Worm (Caenorhabditis elegans) whole organism, young adult: ENCODE results near the gene sod-3.
A peak's percentile ranks its signal among the peaks of the same experiment; 100 is the strongest.

Source experiments
- B0019.2 ChIP-seq: fragments of 200-800 bp; sonication (Bioruptor generic); conservative IDR thresholded peaks from 2 replicates; pipeline ENCODE4 v1.3.6; 2022; ENCODE audit warnings: missing genetic modification reagents, missing genetic modification characterization, missing compliant biosample characterization
- B0035.1 ChIP-seq: sonication (generic microtip); optimal IDR thresholded peaks from 2 replicates; lab custom pipeline; 2016; ENCODE audit warnings: missing genetic modification characterization, mild to moderate bottlenecking, missing compliant biosample characterization, missing genotype, missing genetic modification reagents
- F10E7.11 ChIP-seq: sonication (generic microtip); optimal IDR thresholded peaks from 2 replicates; lab custom pipeline; 2017; ENCODE audit warnings: mild to moderate bottlenecking, missing genetic modification characterization, moderate library complexity, missing compliant biosample characterization
- F22D6.2 ChIP-seq: sonication (generic microtip); optimal IDR thresholded peaks from 2 replicates; lab custom pipeline; 2016; ENCODE audit warnings: mild to moderate bottlenecking, missing genetic modification characterization, missing compliant biosample characterization
- atf-7 ChIP-seq: sonication (generic microtip); optimal IDR thresholded peaks from 2 replicates; lab custom pipeline; 2017; ENCODE audit warnings: mild to moderate bottlenecking, missing genetic modification characterization, missing compliant biosample characterization
- athp-1 ChIP-seq: sonication (generic microtip); optimal IDR thresholded peaks from 2 replicates; lab custom pipeline; 2017; ENCODE audit warnings: mild to moderate bottlenecking, missing genetic modification characterization, missing compliant biosample characterization
- cebp-1 ChIP-seq, 2 experiments: fragments of 200-800 bp in 1 of 2; sonication (Bioruptor generic) in 1 of 2; sonication (generic microtip) in 1 of 2; IDR thresholded peaks in 1 of 2; optimal IDR thresholded peaks in 1 of 2; 2 replicates each; pipeline versions ENCODE4 v1.3.6 to Lab custom; 2017 to 2022; ENCODE audit warnings: missing compliant biosample characterization in 2 of 2, missing genetic modification characterization in 2 of 2, mild to moderate bottlenecking in 1 of 2, missing genetic modification reagents in 1 of 2, moderate library complexity in 1 of 2
- ceh-40 ChIP-seq: fragments of 200-800 bp; sonication (Bioruptor generic); IDR thresholded peaks from 2 replicates; pipeline ENCODE4 v1.3.6; 2022; ENCODE audit warnings: missing genetic modification characterization, missing compliant biosample characterization
- chd-7 ChIP-seq: sonication (generic microtip); optimal IDR thresholded peaks from 2 replicates; lab custom pipeline; 2016; ENCODE audit warnings: mild to moderate bottlenecking, missing genetic modification characterization, moderate library complexity, missing compliant biosample characterization
- hmg-20 ChIP-seq: fragments of 200-800 bp; sonication (Bioruptor generic); IDR thresholded peaks from 2 replicates; pipeline ENCODE4 v1.3.6; 2022; ENCODE audit warnings: missing genetic modification reagents, missing genetic modification characterization, missing compliant biosample characterization
- hrde-1 ChIP-seq: sonication (generic microtip); optimal IDR thresholded peaks from 2 replicates; lab custom pipeline; 2016; ENCODE audit warnings: missing genetic modification characterization, mild to moderate bottlenecking, missing compliant biosample characterization, moderate library complexity, missing genotype, missing genetic modification reagents, borderline replicate concordance
- hsf-1 ChIP-seq: fragments of 200-800 bp; sonication (Bioruptor generic); IDR thresholded peaks from 2 replicates; pipeline ENCODE4 v1.3.6; 2022; ENCODE audit warnings: missing genetic modification reagents, missing genetic modification characterization, missing compliant biosample characterization
- let-607 ChIP-seq, 2 experiments: fragments of 200-800 bp in 1 of 2; sonication (Bioruptor generic) in 1 of 2; sonication (generic microtip) in 1 of 2; optimal IDR thresholded peaks; 2 replicates each; lab custom pipeline; 2016 to 2018; ENCODE audit warnings: mild to moderate bottlenecking in 2 of 2, missing compliant biosample characterization in 2 of 2, missing genetic modification characterization in 2 of 2, moderate library complexity in 2 of 2, missing genotype in 1 of 2
- lin-26 ChIP-seq: fragments of 200-800 bp; sonication (Bioruptor generic); IDR thresholded peaks from 2 replicates; pipeline ENCODE4 v1.3.6; 2022; ENCODE audit warnings: missing genetic modification reagents, missing genetic modification characterization, missing compliant biosample characterization
- lin-40 ChIP-seq: sonication (generic microtip); optimal IDR thresholded peaks from 2 replicates; lab custom pipeline; 2016; ENCODE audit warnings: missing genetic modification characterization, mild to moderate bottlenecking, missing compliant biosample characterization, missing genotype, missing genetic modification reagents
- lir-1 ChIP-seq: fragments of 200-800 bp; sonication (Bioruptor generic); conservative IDR thresholded peaks from 2 replicates; pipeline ENCODE4 v1.3.6; 2022; ENCODE audit warnings: missing genetic modification reagents, missing genetic modification characterization, missing compliant biosample characterization
- mes-4 ChIP-seq: sonication (generic microtip); optimal IDR thresholded peaks from 2 replicates; lab custom pipeline; 2016; ENCODE audit warnings: missing genotype, missing genetic modification characterization, missing compliant biosample characterization
- mxl-1 ChIP-seq: sonication (generic microtip); optimal IDR thresholded peaks from 2 replicates; lab custom pipeline; 2016; ENCODE audit warnings: missing genetic modification characterization, missing compliant biosample characterization
- nfyb-1 ChIP-seq: fragments of 200-800 bp; sonication (Bioruptor generic); IDR thresholded peaks from 2 replicates; pipeline ENCODE4 v1.3.6; 2022; ENCODE audit warnings: missing genetic modification reagents, missing genetic modification characterization, missing compliant biosample characterization
- nhr-80 ChIP-seq: sonication (generic microtip); optimal IDR thresholded peaks from 2 replicates; lab custom pipeline; 2016; ENCODE audit warnings: missing genetic modification characterization, missing compliant biosample characterization
- rec-8 ChIP-seq, 2 experiments: sonication (generic microtip); optimal IDR thresholded peaks; 2 replicates each; lab custom pipeline; 2016; ENCODE audit warnings: mild to moderate bottlenecking in 2 of 2, missing genetic modification characterization in 2 of 2, missing genetic modification reagents in 2 of 2, missing genotype in 2 of 2, missing biosample characterization in 1 of 2, missing compliant biosample characterization in 1 of 2, moderate library complexity in 1 of 2
- sptf-2 ChIP-seq: fragments of 200-800 bp; sonication (Bioruptor generic); optimal IDR thresholded peaks from 2 replicates; lab custom pipeline; 2018; ENCODE audit warnings: mild to moderate bottlenecking, missing genetic modification characterization, missing compliant biosample characterization
- tlf-1 ChIP-seq: fragments of 200-800 bp; sonication (Bioruptor generic); optimal IDR thresholded peaks from 2 replicates; lab custom pipeline; 2018; ENCODE audit warnings: mild to moderate bottlenecking, missing genetic modification characterization, missing compliant biosample characterization
- ztf-22 ChIP-seq: fragments of 200-800 bp; sonication (Bioruptor generic); optimal IDR thresholded peaks from 2 replicates; lab custom pipeline; 2018; ENCODE audit warnings: mild to moderate bottlenecking, missing genetic modification characterization, moderate library complexity, missing compliant biosample characterization
- ztf-26 ChIP-seq: sonication (generic microtip); optimal IDR thresholded peaks from 2 replicates; lab custom pipeline; 2017; ENCODE audit warnings: missing genetic modification characterization, missing compliant biosample characterization

The sod-3 gene

ce11 chrX:17138060-17138557 is 45.6 kb downstream of the sod-3 start, which contains the start of gene cnp-3:
Gene cnp-3, minus strand, starts transcription at chrX:17138110.
- no peak for TF ChIP-seq F10E7.11 (tag; lab: Kevin White, UChicago)
- TF ChIP-seq cebp-1 (GFP tag; IDR thresholded peaks at IDR 0.05; lab: Robert Waterston, UW): peak; percentile 60; the same call in 1 of the 2 replicates
- peak; percentile 85 for TF ChIP-seq cebp-1 (tag; optimal IDR thresholded peaks at IDR 0.05; lab: Kevin White, UChicago)
- TF ChIP-seq ztf-26 (tag; lab: Kevin White, UChicago): peak; percentile 64
- TF ChIP-seq lin-26: 0 out of 2 replicates have a peak, but pooled peaks have one; percentile 39
- no peak for TF ChIP-seq nfyb-1 (GFP tag; lab: Robert Waterston, UW)
- no peak for TF ChIP-seq F22D6.2 (tag; lab: Kevin White, UChicago)
- peak; percentile 36 for TF ChIP-seq nhr-80 (tag; lab: Kevin White, UChicago)
- no peak for TF ChIP-seq mes-4 (tag; lab: Kevin White, UChicago)
- TF ChIP-seq rec-8 (tag; optimal IDR thresholded peaks at IDR 0.05; lab: Kevin White, UChicago): no peak
- peak; percentile 21 for TF ChIP-seq lin-40 (tag; lab: Kevin White, UChicago)
- no peak for TF ChIP-seq hrde-1 (tag; lab: Kevin White, UChicago)

ce11 chrX:17139204-17139780 is 46.7 kb downstream of the sod-3 start:
- TF ChIP-seq atf-7: no peak
- TF ChIP-seq hmg-20 (GFP tag; lab: Robert Waterston, UW): no peak
- no peak for TF ChIP-seq ztf-22 (GFP tag; lab: Kevin White, UChicago)
- TF ChIP-seq B0035.1: no peak
- no peak for TF ChIP-seq mxl-1
- peak; percentile 72; the same call in 1 of the 2 replicates for TF ChIP-seq hsf-1 (GFP tag; lab: Robert Waterston, UW)
- TF ChIP-seq sptf-2 (GFP tag; lab: Kevin White, UChicago): no peak
- no peak for TF ChIP-seq chd-7 (tag; lab: Kevin White, UChicago)
- TF ChIP-seq nhr-80 (tag; lab: Kevin White, UChicago): peak; percentile 42
- TF ChIP-seq B0019.2 (GFP tag; lab: Robert Waterston, UW): no peak
- TF ChIP-seq rec-8 (tag; optimal IDR thresholded peaks at IDR 0.05; lab: Kevin White, UChicago): no peak
- no peak for TF ChIP-seq athp-1 (tag; lab: Kevin White, UChicago)
- peak in 1 of 2 experiments; percentile 40 for TF ChIP-seq let-607 (tag; optimal IDR thresholded peaks at IDR 0.05; lab: Kevin White, UChicago)
- TF ChIP-seq cebp-1 (GFP tag; IDR thresholded peaks at IDR 0.05; lab: Robert Waterston, UW): no peak; the same call in 1 of the 2 replicates
- TF ChIP-seq cebp-1 (tag; optimal IDR thresholded peaks at IDR 0.05; lab: Kevin White, UChicago): peak; percentile 70
- TF ChIP-seq, all 124 proteins: peak for 4

ce11 chrX:17140447-17140846 is 47.9 kb downstream of the sod-3 start:
- no peak for TF ChIP-seq ceh-40
- TF ChIP-seq tlf-1 (GFP tag; lab: Kevin White, UChicago): no peak
- peak; percentile 16 for TF ChIP-seq nhr-80 (tag; lab: Kevin White, UChicago)
- TF ChIP-seq lir-1: no peak
- TF ChIP-seq, all 124 proteins: peak for 1
